Fruit fly (Drosophila melanogaster) whole organism, embryonic: ENCODE results near the gene Parg.

Experiments used
- BtbVII ChIP-seq: fragments of 200-800 bp; sonication (Bioruptor generic); optimal IDR thresholded peaks from 3 replicates; lab custom pipeline; 2017; ENCODE audit warnings: missing biosample characterization, mild to moderate bottlenecking, missing genetic modification characterization
- CG10267 ChIP-seq: fragments of 200-800 bp; sonication (Bioruptor generic); optimal IDR thresholded peaks from 2 replicates; lab custom pipeline; 2018; ENCODE audit warnings: missing biosample characterization, mild to moderate bottlenecking, missing genetic modification characterization, moderate library complexity
- CG10366 ChIP-seq: fragments of 200-800 bp; sonication (Bioruptor generic); IDR thresholded peaks from 2 replicates; pipeline ENCODE4 v1.3.6; 2022; ENCODE audit warnings: missing biosample characterization, missing genetic modification characterization
- CG10565 ChIP-seq: fragments of 200-800 bp; sonication (Bioruptor generic); optimal IDR thresholded peaks from 3 replicates; lab custom pipeline; 2016; ENCODE audit warnings: missing biosample characterization, mild to moderate bottlenecking, missing genetic modification characterization
- CG11504 ChIP-seq: fragments of 200-800 bp; sonication (Bioruptor generic); optimal IDR thresholded peaks from 3 replicates; lab custom pipeline; 2019; ENCODE audit warnings: missing biosample characterization, mild to moderate bottlenecking, missing genetic modification characterization, moderate library complexity
- CG12104 ChIP-seq: fragments of 200-800 bp; sonication (Bioruptor generic); optimal IDR thresholded peaks from 3 replicates; lab custom pipeline; 2016; ENCODE audit warnings: missing biosample characterization, missing genetic modification characterization
- CG12744 ChIP-seq: fragments of 200-800 bp; sonication (Bioruptor generic); optimal IDR thresholded peaks from 2 replicates; lab custom pipeline; 2016; ENCODE audit warnings: missing biosample characterization, missing genetic modification characterization
- CG12769 ChIP-seq: fragments of 200-800 bp; sonication (Bioruptor generic); optimal IDR thresholded peaks from 2 replicates; lab custom pipeline; 2019; ENCODE audit warnings: missing biosample characterization, mild to moderate bottlenecking, missing genetic modification characterization, moderate library complexity
- CG12942 ChIP-seq: fragments of 200-800 bp; sonication (Bioruptor generic); optimal IDR thresholded peaks from 3 replicates; lab custom pipeline; 2016; ENCODE audit warnings: missing biosample characterization, missing genetic modification characterization
- CG13894 ChIP-seq: fragments of 200-800 bp; sonication (Bioruptor generic); optimal IDR thresholded peaks from 3 replicates; lab custom pipeline; 2018; ENCODE audit warnings: missing biosample characterization, mild to moderate bottlenecking, missing genetic modification characterization, moderate library complexity
- CG14050 ChIP-seq: fragments of 200-800 bp; sonication (Bioruptor generic); IDR thresholded peaks from 3 replicates; pipeline ENCODE4 v1.3.6; 2022; ENCODE audit warnings: missing biosample characterization, missing genetic modification characterization
- CG14667 ChIP-seq: fragments of 200-800 bp; sonication (Bioruptor generic); IDR thresholded peaks from 2 replicates; pipeline ENCODE4 v1.3.6; 2022; ENCODE audit warnings: missing biosample characterization, missing genetic modification characterization
- CG17802 ChIP-seq: fragments of 200-800 bp; sonication (Bioruptor generic); optimal IDR thresholded peaks from 2 replicates; lab custom pipeline; 2018; ENCODE audit warnings: missing biosample characterization, mild to moderate bottlenecking, missing genetic modification characterization, moderate library complexity
- CG18476 ChIP-seq: fragments of 200-800 bp; sonication (Bioruptor generic); optimal IDR thresholded peaks from 2 replicates; lab custom pipeline; 2016; ENCODE audit warnings: missing biosample characterization, mild to moderate bottlenecking, missing genetic modification characterization
- CG2116 ChIP-seq: fragments of 200-800 bp; sonication (Bioruptor generic); optimal IDR thresholded peaks from 3 replicates; lab custom pipeline; 2018; ENCODE audit warnings: missing biosample characterization, mild to moderate bottlenecking, missing genetic modification characterization
- CG30020 ChIP-seq: fragments of 200-800 bp; optimal IDR thresholded peaks from 2 replicates; lab custom pipeline; 2019; ENCODE audit warnings: missing biosample characterization, mild to moderate bottlenecking, missing genetic modification characterization, moderate library complexity
- CG30431 ChIP-seq: fragments of 200-800 bp; sonication (Bioruptor generic); optimal IDR thresholded peaks from 2 replicates; lab custom pipeline; 2017; ENCODE audit warnings: missing biosample characterization, missing genetic modification characterization
- CG32767 ChIP-seq: fragments of 200-800 bp; sonication (Bioruptor generic); IDR thresholded peaks from 2 replicates; pipeline ENCODE4 v1.3.6; 2022; ENCODE audit warnings: missing biosample characterization, missing genetic modification characterization
- CG33213 ChIP-seq: fragments of 200-800 bp; sonication (Bioruptor generic); optimal IDR thresholded peaks from 3 replicates; lab custom pipeline; 2016; ENCODE audit warnings: missing biosample characterization, missing genetic modification characterization
- CG3995 ChIP-seq: fragments of 200-800 bp; sonication (Bioruptor generic); optimal IDR thresholded peaks from 3 replicates; lab custom pipeline; 2016; ENCODE audit warnings: missing biosample characterization, missing genetic modification characterization
- CG4360 ChIP-seq: fragments of 200-800 bp; sonication (Bioruptor generic); IDR thresholded peaks from 2 replicates; pipeline ENCODE4 v1.3.6; 2022; ENCODE audit warnings: missing biosample characterization, missing genetic modification characterization
- CG7786 ChIP-seq: fragments of 200-800 bp; sonication (Bioruptor generic); optimal IDR thresholded peaks from 2 replicates; lab custom pipeline; 2016; ENCODE audit warnings: missing biosample characterization, missing genetic modification characterization
- CG8359 ChIP-seq: fragments of 200-800 bp; sonication (Bioruptor generic); optimal IDR thresholded peaks from 2 replicates; lab custom pipeline; 2017; ENCODE audit warnings: missing biosample characterization, mild to moderate bottlenecking, missing genetic modification characterization, borderline replicate concordance
- CG8765 ChIP-seq: fragments of 200-800 bp; sonication (Bioruptor generic); IDR thresholded peaks from 2 replicates; pipeline ENCODE4 v1.3.6; 2022; ENCODE audit warnings: missing biosample characterization, missing genetic modification characterization
- CG8944 ChIP-seq: fragments of 200-800 bp; sonication (Bioruptor generic); optimal IDR thresholded peaks from 3 replicates; lab custom pipeline; 2016; ENCODE audit warnings: missing biosample characterization, missing genetic modification characterization
- CkIIα-i1 ChIP-seq: fragments of 200-800 bp; sonication (Bioruptor generic); IDR thresholded peaks from 2 replicates; pipeline ENCODE4 v1.3.6; 2022; ENCODE audit warnings: missing biosample characterization, missing genetic modification characterization
- D19B ChIP-seq: fragments of 200-800 bp; sonication (Bioruptor generic); optimal IDR thresholded peaks from 2 replicates; lab custom pipeline; 2017; ENCODE audit warnings: missing biosample characterization, mild to moderate bottlenecking, missing genetic modification characterization
- Dad ChIP-seq: fragments of 200-800 bp; sonication (Bioruptor generic); optimal IDR thresholded peaks from 3 replicates; lab custom pipeline; 2016; ENCODE audit warnings: missing biosample characterization, missing genetic modification characterization
- Deaf1 ChIP-seq: fragments of 200-800 bp; optimal IDR thresholded peaks from 3 replicates; lab custom pipeline; 2019; ENCODE audit warnings: missing biosample characterization, mild to moderate bottlenecking, missing genetic modification characterization, moderate library complexity
- Ets97D ChIP-seq: fragments of 200-800 bp; sonication (Bioruptor generic); optimal IDR thresholded peaks from 3 replicates; lab custom pipeline; 2016; ENCODE audit warnings: missing biosample characterization, missing genetic modification characterization
- HLH3B ChIP-seq: fragments of 200-800 bp; sonication (Bioruptor generic); IDR thresholded peaks from 2 replicates; pipeline ENCODE4 v1.3.6; 2022; ENCODE audit warnings: missing biosample characterization, missing genetic modification characterization
- HLH4C ChIP-seq: fragments of 200-800 bp; sonication (Bioruptor generic); IDR thresholded peaks from 3 replicates; pipeline ENCODE4 v1.3.6; 2022; ENCODE audit warnings: missing biosample characterization, missing genetic modification characterization; ENCODE audit not compliant: partially characterized antibody
- MESR4 ChIP-seq: fragments of 200-800 bp; sonication (Bioruptor generic); optimal IDR thresholded peaks from 2 replicates; lab custom pipeline; 2018; ENCODE audit warnings: missing biosample characterization, mild to moderate bottlenecking, missing genetic modification characterization, moderate library complexity
- Med ChIP-seq: fragments of 200-800 bp; sonication (Bioruptor generic); peaks from one replicate; lab custom pipeline; 2016; ENCODE audit warnings: missing biosample characterization, missing genetic modification characterization, mild to moderate bottlenecking, inconsistent platforms, moderate library complexity
- Opbp ChIP-seq: fragments of 200-800 bp; sonication (Bioruptor generic); IDR thresholded peaks from 3 replicates; pipeline ENCODE4 v1.3.6; 2022; ENCODE audit warnings: missing biosample characterization, missing genetic modification characterization; ENCODE audit not compliant: partially characterized antibody
- Rx ChIP-seq: fragments of 200-800 bp; sonication (Bioruptor generic); IDR thresholded peaks from 2 replicates; pipeline ENCODE4 v1.3.6; 2022; ENCODE audit warnings: missing biosample characterization, missing genetic modification characterization
- Sox100B ChIP-seq: fragments of 200-800 bp; sonication (Bioruptor generic); optimal IDR thresholded peaks from 3 replicates; lab custom pipeline; 2018; ENCODE audit warnings: missing biosample characterization, mild to moderate bottlenecking, missing genetic modification characterization
- az2 ChIP-seq: fragments of 200-800 bp; sonication (Bioruptor generic); optimal IDR thresholded peaks from 3 replicates; lab custom pipeline; 2016; ENCODE audit warnings: missing biosample characterization, missing genetic modification characterization
- crol ChIP-seq: fragments of 200-800 bp; sonication (Bioruptor generic); IDR thresholded peaks from 2 replicates; pipeline ENCODE4 v1.3.6; 2022; ENCODE audit warnings: missing biosample characterization, missing genetic modification characterization
- da ChIP-seq: fragments of 200-800 bp; sonication (Bioruptor generic); optimal IDR thresholded peaks from 2 replicates; lab custom pipeline; 2016; ENCODE audit warnings: missing biosample characterization, missing genetic modification characterization
- fru ChIP-seq: fragments of >200 bp; optimal IDR thresholded peaks from 2 replicates; lab custom pipeline; 2017
- hbn ChIP-seq: fragments of 200-800 bp; sonication (Bioruptor generic); IDR thresholded peaks from 2 replicates; pipeline ENCODE4 v1.3.6; 2022; ENCODE audit warnings: missing biosample characterization, missing genetic modification characterization; ENCODE audit not compliant: partially characterized antibody
- jigr1 ChIP-seq: fragments of 200-800 bp; sonication (Bioruptor generic); IDR thresholded peaks from 3 replicates; pipeline ENCODE4 v1.3.6; 2022; ENCODE audit warnings: missing biosample characterization, missing genetic modification characterization
- mld ChIP-seq: fragments of 200-800 bp; sonication (Bioruptor generic); IDR thresholded peaks from 3 replicates; pipeline ENCODE4 v1.3.6; 2022; ENCODE audit warnings: missing biosample characterization, missing genetic modification characterization; ENCODE audit not compliant: partially characterized antibody
- nmo ChIP-seq: fragments of 200-800 bp; sonication (Bioruptor generic); optimal IDR thresholded peaks from 2 replicates; lab custom pipeline; 2018; ENCODE audit warnings: missing biosample characterization, mild to moderate bottlenecking, missing genetic modification characterization, moderate library complexity
- oc ChIP-seq: fragments of 200-800 bp; sonication (Bioruptor generic); optimal IDR thresholded peaks from 2 replicates; lab custom pipeline; 2018; ENCODE audit warnings: missing biosample characterization, mild to moderate bottlenecking, missing genetic modification characterization, moderate library complexity
- pfk ChIP-seq: fragments of 200-800 bp; sonication (Bioruptor generic); optimal IDR thresholded peaks from 2 replicates; lab custom pipeline; 2018; ENCODE audit warnings: missing biosample characterization, mild to moderate bottlenecking, missing genetic modification characterization, moderate library complexity
- phol ChIP-seq: fragments of 200-800 bp; sonication (Bioruptor generic); optimal IDR thresholded peaks from 3 replicates; lab custom pipeline; 2018; ENCODE audit warnings: missing biosample characterization, mild to moderate bottlenecking, missing genetic modification characterization, moderate library complexity
- row ChIP-seq: fragments of 200-800 bp; sonication (Bioruptor generic); IDR thresholded peaks from 3 replicates; pipeline ENCODE4 v1.3.6; 2022; ENCODE audit warnings: missing biosample characterization, missing genetic modification characterization
- sc ChIP-seq, 3 experiments: fragments of >200 bp in 2 of 3; fragments of 200-800 bp in 1 of 3; sonication (Bioruptor generic) in 1 of 3; optimal IDR thresholded peaks; 2 replicates in 2 of 3; 3 replicates in 1 of 3; lab custom pipeline; 2017; ENCODE audit warnings: mild to moderate bottlenecking in 1 of 3, missing biosample characterization in 1 of 3, missing genetic modification characterization in 1 of 3, missing genetic modification reagents in 1 of 3

Gene Parg

DNA sequence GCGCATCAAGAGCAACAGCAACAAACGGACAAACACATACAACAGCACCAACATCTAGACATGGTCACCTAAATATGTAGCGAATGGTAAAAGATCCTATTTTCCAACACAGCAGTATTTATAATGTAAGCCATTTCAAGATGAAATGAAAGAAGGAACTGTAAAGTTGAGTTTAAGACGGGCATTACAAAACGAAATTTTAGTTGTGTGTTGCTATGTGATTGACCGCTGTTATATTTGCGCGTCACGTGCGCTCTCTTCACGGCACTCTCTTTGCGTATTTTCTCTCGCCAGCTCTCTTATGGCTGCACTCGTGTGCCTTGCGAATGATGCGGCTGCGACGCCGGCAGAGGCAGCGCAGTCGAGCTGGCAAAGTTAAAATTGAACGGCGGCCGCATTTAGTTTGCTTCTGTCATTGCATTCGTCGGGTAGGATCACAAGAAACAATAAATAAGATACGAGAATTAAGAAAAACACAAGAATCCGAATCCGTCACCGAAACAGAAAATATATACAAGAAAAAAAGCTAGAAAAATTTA is 16.6 kb upstream of the Parg start (continued):
- TF ChIP-seq mld (GFP tag; lab: Robert Waterston, UW) (no peak), CG7786 (peak; percentile 57), hbn (GFP tag; lab: Robert Waterston, UW) (no peak), jigr1 (GFP tag; lab: Robert Waterston, UW) (no peak), CG12942 (GFP tag; lab: Kevin White, UChicago) (peak; percentile 64), CG30020 (tag; lab: Kevin White, UChicago) (no peak), D19B (peak; percentile 0), row (peak; percentile 81), fru (lab: Kevin White, UChicago) (no peak), CG32767 (GFP tag; lab: Robert Waterston, UW) (0 out of 2 replicates have a peak, but pooled peaks have one; percentile 38), CG2116 (GFP tag; lab: Kevin White, UChicago) (no peak), sc (optimal IDR thresholded peaks at IDR 0.05; lab: Kevin White, UChicago) (no peak), sc (GFP tag; optimal IDR thresholded peaks at IDR 0.05; lab: Kevin White, UChicago) (peak; percentile 62), da (GFP tag; lab: Kevin White, UChicago) (no peak), pfk (GFP tag; lab: Kevin White, UChicago) (no peak), CG10267 (tag; lab: Kevin White, UChicago) (peak; percentile 54), crol (GFP tag; lab: Robert Waterston, UW) (no peak), CG17802 (peak; percentile 39), CG13894 (tag; lab: Kevin White, UChicago) (no peak), phol (tag; lab: Kevin White, UChicago) (peak; percentile 68), CG18476 (GFP tag; lab: Kevin White, UChicago) (peak; percentile 25), Opbp (GFP tag; lab: Robert Waterston, UW) (no peak), CG11504 (peak; percentile 75), CG4360 (GFP tag; lab: Robert Waterston, UW) (peak; percentile 53), az2 (peak; percentile 68), CkIIα-i1 (GFP tag; lab: Robert Waterston, UW) (no peak), Ets97D (GFP tag; lab: Kevin White, UChicago) (no peak), CG12104 (GFP tag; lab: Kevin White, UChicago) (no peak), CG14050 (no peak), CG12769 (tag; lab: Kevin White, UChicago) (peak; percentile 57), Rx (GFP tag; lab: Robert Waterston, UW) (peak; percentile 44; the same call in 1 of the 2 replicates), CG8359 (GFP tag; lab: Kevin White, UChicago) (peak; percentile 45), CG8944 (GFP tag; lab: Kevin White, UChicago) (peak; percentile 60), CG3995 (no peak), HLH4C (no peak), Deaf1 (tag; lab: Kevin White, UChicago) (no peak), CG8765 (GFP tag; lab: Robert Waterston, UW) (no peak), CG33213 (peak; percentile 39), CG10565 (GFP tag; lab: Kevin White, UChicago) (no peak), CG10366 (GFP tag; lab: Robert Waterston, UW) (peak; percentile 53), Med (GFP tag; lab: Kevin White, UChicago) (peak; percentile 91), oc (tag; lab: Kevin White, UChicago) (peak; percentile 63), CG30431 (GFP tag; lab: Kevin White, UChicago) (peak; percentile 14), HLH3B (GFP tag; lab: Robert Waterston, UW) (peak; percentile 67), CG12744 (GFP tag; lab: Kevin White, UChicago) (no peak), MESR4 (GFP tag; lab: Kevin White, UChicago) (no peak), BtbVII (peak; percentile 33), CG14667 (GFP tag; lab: Robert Waterston, UW) (0 out of 2 replicates have a peak, but pooled peaks have one; percentile 21), Sox100B (peak; percentile 19), nmo (GFP tag; lab: Kevin White, UChicago) (peak; percentile 64), Dad (GFP tag; lab: Kevin White, UChicago) (peak; percentile 47)
